Fruit fly (Drosophila melanogaster) whole organism, wandering third instar larva: ENCODE results near the gene CG45075.

Experiments used
- Abd-B ChIP-seq: fragments of >200 bp; optimal IDR thresholded peaks from 2 replicates; lab custom pipeline; 2017; ENCODE audit warnings: missing biosample characterization, missing genetic modification characterization
- CG32264 ChIP-seq: fragments of 200-800 bp; sonication (Bioruptor generic); optimal IDR thresholded peaks from 2 replicates; lab custom pipeline; 2016; ENCODE audit warnings: missing biosample characterization, missing genetic modification characterization
- CG9705 ChIP-seq: fragments of 200-800 bp; sonication (Bioruptor generic); optimal IDR thresholded peaks from 2 replicates; lab custom pipeline; 2018; ENCODE audit warnings: missing biosample characterization, mild to moderate bottlenecking, missing genetic modification characterization
- CrebA ChIP-seq: fragments of 200-800 bp; sonication (Bioruptor generic); optimal IDR thresholded peaks from 2 replicates; lab custom pipeline; 2016; ENCODE audit warnings: missing biosample characterization, mild to moderate bottlenecking, missing genetic modification characterization, borderline replicate concordance
- Dfd ChIP-seq: fragments of >200 bp; optimal IDR thresholded peaks from 2 replicates; lab custom pipeline; 2017; ENCODE audit warnings: missing biosample characterization, missing genetic modification characterization
- Dif ChIP-seq: fragments of 200-275, 200-300 bp; sonication (Bioruptor generic); optimal IDR thresholded peaks from 2 replicates; lab custom pipeline; 2018; ENCODE audit warnings: missing biosample characterization, missing genetic modification characterization; ENCODE audit not compliant: partially characterized antibody
- GATAd ChIP-seq: sonication (Bioruptor generic); optimal IDR thresholded peaks from 2 replicates; lab custom pipeline; 2016; ENCODE audit warnings: missing biosample characterization, missing genetic modification characterization
- HLH106 ChIP-seq: fragments of 200-800 bp; optimal IDR thresholded peaks from 3 replicates; lab custom pipeline; 2019; ENCODE audit warnings: missing biosample characterization, mild to moderate bottlenecking, missing genetic modification characterization, moderate library complexity
- Hnf4 ChIP-seq: fragments of 200-800 bp; sonication (Bioruptor generic); optimal IDR thresholded peaks from 2 replicates; lab custom pipeline; 2016; ENCODE audit warnings: missing biosample characterization, mild to moderate bottlenecking, missing genetic modification characterization
- Hr78 ChIP-seq: fragments of >200 bp; optimal IDR thresholded peaks from 2 replicates; lab custom pipeline; 2017; ENCODE audit warnings: missing biosample characterization, missing genetic modification characterization
- Hr83 ChIP-seq: fragments of 200-300 bp; sonication (Bioruptor generic); optimal IDR thresholded peaks from 2 replicates; lab custom pipeline; 2016; ENCODE audit warnings: missing biosample characterization, mild to moderate bottlenecking, missing genetic modification characterization, moderate library complexity; ENCODE audit not compliant: poor library complexity, severe bottlenecking
- Jra ChIP-seq: sonication (Bioruptor generic); optimal IDR thresholded peaks from 2 replicates; lab custom pipeline; 2016; ENCODE audit warnings: missing biosample characterization, missing genetic modification characterization
- Mio ChIP-seq: sonication (Bioruptor generic); optimal IDR thresholded peaks from 2 replicates; lab custom pipeline; 2016; ENCODE audit warnings: missing biosample characterization, missing genetic modification characterization
- Myc ChIP-seq: fragments of >200 bp; optimal IDR thresholded peaks from 2 replicates; lab custom pipeline; 2017
- N ChIP-seq: fragments of >200 bp; optimal IDR thresholded peaks from 2 replicates; lab custom pipeline; 2018; ENCODE audit warnings: missing biosample characterization, missing external identifiers, missing genetic modification characterization
- OdsH ChIP-seq: fragments of 200-800 bp; sonication (Bioruptor generic); optimal IDR thresholded peaks from 2 replicates; lab custom pipeline; 2016; ENCODE audit warnings: missing biosample characterization, mild to moderate bottlenecking, missing genetic modification characterization
- Rel ChIP-seq, 2 experiments: fragments of 200-800 bp; sonication (Bioruptor generic) in 1 of 2; optimal IDR thresholded peaks; 2 replicates in 1 of 2; 3 replicates in 1 of 2; lab custom pipeline; 2016 to 2019; ENCODE audit warnings: mild to moderate bottlenecking in 2 of 2, missing biosample characterization in 2 of 2, missing genetic modification characterization in 2 of 2, moderate library complexity in 1 of 2
- Sp1 ChIP-seq: fragments of 200-800 bp; sonication (Bioruptor generic); optimal IDR thresholded peaks from 3 replicates; lab custom pipeline; 2019; ENCODE audit warnings: missing biosample characterization, mild to moderate bottlenecking, missing genetic modification characterization, moderate library complexity
- Vsx2 ChIP-seq: fragments of 200-300, 225-300 bp; sonication (Bioruptor generic); optimal IDR thresholded peaks from 2 replicates; lab custom pipeline; 2018; ENCODE audit warnings: missing biosample characterization, missing genetic modification characterization; ENCODE audit not compliant: partially characterized antibody
- br ChIP-seq: fragments of 200-800 bp; sonication (Bioruptor generic); optimal IDR thresholded peaks from 2 replicates; lab custom pipeline; 2016; ENCODE audit warnings: missing biosample characterization, missing genetic modification characterization
- brk ChIP-seq: fragments of 200-800 bp; sonication (Bioruptor generic); optimal IDR thresholded peaks from 2 replicates; lab custom pipeline; 2016; ENCODE audit warnings: missing biosample characterization, mild to moderate bottlenecking, missing genetic modification characterization
- dl ChIP-seq, 2 experiments: fragments of 175-275, 200-275 bp in 1 of 2; fragments of 200-275 bp in 1 of 2; sonication (Bioruptor generic); optimal IDR thresholded peaks; lab custom pipeline; 2018; ENCODE audit warnings: mild to moderate bottlenecking in 2 of 2, missing biosample characterization in 2 of 2, missing genetic modification characterization in 2 of 2, moderate library complexity in 2 of 2; ENCODE audit not compliant: partially characterized antibody in 2 of 2, insufficient read depth in 1 of 2
- dmrt93B ChIP-seq: fragments of 200-800 bp; sonication (Bioruptor generic); optimal IDR thresholded peaks from 2 replicates; lab custom pipeline; 2018; ENCODE audit warnings: missing biosample characterization, mild to moderate bottlenecking, missing genetic modification characterization
- dsf ChIP-seq: sonication (Bioruptor generic); optimal IDR thresholded peaks from 2 replicates; lab custom pipeline; 2016; ENCODE audit warnings: missing biosample characterization, missing genetic modification characterization, borderline replicate concordance
- ey ChIP-seq: fragments of 200-800 bp; sonication (Bioruptor generic); optimal IDR thresholded peaks from 2 replicates; lab custom pipeline; 2016; ENCODE audit warnings: missing biosample characterization, missing genetic modification characterization
- foxo ChIP-seq, 2 experiments: fragments of 200-800 bp; sonication (Bioruptor generic); optimal IDR thresholded peaks; 2 replicates in 1 of 2; 3 replicates in 1 of 2; lab custom pipeline; 2016 to 2017; ENCODE audit warnings: missing biosample characterization in 2 of 2, missing genetic modification characterization in 2 of 2
- fru ChIP-seq: fragments of 200-800 bp; sonication (Bioruptor generic); optimal IDR thresholded peaks from 3 replicates; lab custom pipeline; 2016; ENCODE audit warnings: missing biosample characterization, mild to moderate bottlenecking, missing genetic modification characterization
- h ChIP-seq: fragments of 200-800 bp; sonication (Bioruptor generic); optimal IDR thresholded peaks from 3 replicates; lab custom pipeline; 2016; ENCODE audit warnings: missing biosample characterization, mild to moderate bottlenecking, missing genetic modification characterization
- jim ChIP-seq: fragments of 175-275, 200-325 bp; sonication (Bioruptor generic); optimal IDR thresholded peaks from 2 replicates; lab custom pipeline; 2016; ENCODE audit warnings: missing biosample characterization, mild to moderate bottlenecking, missing genetic modification characterization
- lola ChIP-seq: fragments of >200 bp; optimal IDR thresholded peaks from 2 replicates; lab custom pipeline; 2017; ENCODE audit warnings: missing biosample characterization, missing genetic modification characterization
- pan ChIP-seq: fragments of >200 bp; optimal IDR thresholded peaks from 2 replicates; lab custom pipeline; 2017
- psq ChIP-seq: fragments of 200-800 bp; sonication (Bioruptor generic); optimal IDR thresholded peaks from 3 replicates; lab custom pipeline; 2017; ENCODE audit warnings: missing biosample characterization, mild to moderate bottlenecking, missing genetic modification characterization, moderate library complexity
- rgr ChIP-seq: fragments of 200-800 bp; sonication (Bioruptor generic); optimal IDR thresholded peaks from 3 replicates; lab custom pipeline; 2016; ENCODE audit warnings: missing biosample characterization, mild to moderate bottlenecking, missing genetic modification characterization
- sage ChIP-seq: fragments of 200-800 bp; sonication (Bioruptor generic); optimal IDR thresholded peaks from 2 replicates; lab custom pipeline; 2016; ENCODE audit warnings: missing biosample characterization, mild to moderate bottlenecking, missing genetic modification characterization
- sv ChIP-seq: fragments of 200-800 bp; sonication (Bioruptor generic); optimal IDR thresholded peaks from 3 replicates; lab custom pipeline; 2016; ENCODE audit warnings: missing biosample characterization, missing genetic modification characterization
- tai ChIP-seq: sonication (Bioruptor generic); optimal IDR thresholded peaks from 2 replicates; lab custom pipeline; 2016; ENCODE audit warnings: missing biosample characterization, missing genetic modification characterization
- usp ChIP-seq: fragments of >200 bp; optimal IDR thresholded peaks from 2 replicates; lab custom pipeline; 2017; ENCODE audit warnings: missing biosample characterization, missing genetic modification characterization
- woc ChIP-seq: sonication (Bioruptor generic); optimal IDR thresholded peaks from 2 replicates; lab custom pipeline; 2016; ENCODE audit warnings: missing biosample characterization, mild to moderate bottlenecking, missing genetic modification characterization

CG45075 gene

DNA sequence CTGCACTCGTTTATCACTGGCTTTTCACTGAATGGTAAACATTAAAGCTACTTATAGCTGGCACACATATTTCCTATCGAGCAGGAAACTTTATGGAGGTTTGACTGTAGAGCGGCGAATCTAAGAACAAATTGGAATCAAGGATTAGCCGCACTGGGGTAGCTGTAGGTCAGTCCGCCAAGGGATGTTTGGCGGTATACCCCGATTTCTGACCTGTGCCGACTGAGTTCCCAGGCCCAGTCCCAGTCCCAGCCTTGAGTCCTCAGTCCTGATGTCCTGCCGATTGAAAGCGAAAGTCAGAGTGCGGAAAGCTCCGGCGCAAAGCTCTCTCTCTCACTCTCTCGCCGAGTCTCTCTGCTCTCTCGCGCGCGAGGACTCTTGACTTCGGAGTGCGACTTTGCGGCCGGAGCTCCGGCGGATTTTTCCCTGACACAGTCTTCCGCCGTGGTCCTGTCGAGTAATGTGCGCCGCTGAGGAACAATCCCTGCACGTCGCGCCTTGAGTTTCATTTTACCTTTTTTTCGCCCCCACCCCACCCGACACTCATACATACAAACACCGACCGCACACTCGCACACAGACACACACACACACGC lies 37.2 kb upstream of the CG45075 start, which contains the start of gene CG13995:
Gene CG13995, plus strand, starts transcription at position 429 of the 596 bp plus-strand sequence.
- peak; percentile 33 for TF ChIP-seq Dif (GFP tag; lab: Kevin White, UChicago)
- no peak for TF ChIP-seq fru

- TF ChIP-seq sv (no peak), dsf (GFP tag; lab: Kevin White, UChicago) (no peak), lola (GFP tag; lab: Kevin White, UChicago) (no peak), Sp1 (GFP tag; lab: Kevin White, UChicago) (no peak), Myc (lab: Kevin White, UChicago) (no peak), dmrt93B (GFP tag; lab: Kevin White, UChicago) (no peak), usp (GFP tag; lab: Kevin White, UChicago) (no peak), Hr83 (no peak), sage (GFP tag; lab: Kevin White, UChicago) (no peak), Vsx2 (GFP tag; lab: Kevin White, UChicago) (no peak), tai (GFP tag; lab: Kevin White, UChicago) (no peak), Dif (GFP tag; lab: Kevin White, UChicago) (no peak)
- TF ChIP-seq, all 38 proteins: peak for 0
Measured at dm6 chr2L:6060210-6060609, 31.0 kb upstream of the CG45075 start, which contains the start of gene CG34180. CG34180 (plus strand) TSS chr2L:6060510.

- TF ChIP-seq br (GFP tag; lab: Kevin White, UChicago) (no peak), Vsx2 (GFP tag; lab: Kevin White, UChicago) (no peak), sv (peak; percentile 50), sage (GFP tag; lab: Kevin White, UChicago) (no peak), Myc (lab: Kevin White, UChicago) (no peak), dmrt93B (GFP tag; lab: Kevin White, UChicago) (peak; percentile 63), lola (GFP tag; lab: Kevin White, UChicago) (no peak), Mio (GFP tag; lab: Kevin White, UChicago) (no peak), Dfd (GFP tag; lab: Kevin White, UChicago) (no peak), woc (GFP tag; lab: Kevin White, UChicago) (peak; percentile 83), Dif (GFP tag; lab: Kevin White, UChicago) (no peak), Rel (GFP tag; optimal IDR thresholded peaks at IDR 0.05; lab: Kevin White, UChicago) (no peak), Rel (tag; optimal IDR thresholded peaks at IDR 0.05; lab: Kevin White, UChicago) (peak; percentile 66), Hnf4 (GFP tag; lab: Kevin White, UChicago) (no peak), h (GFP tag; lab: Kevin White, UChicago) (peak; percentile 84), rgr (GFP tag; lab: Kevin White, UChicago) (peak; percentile 81), N (GFP tag; lab: Kevin White, UChicago) (peak; percentile 63), Jra (no peak), Hr78 (GFP tag; lab: Kevin White, UChicago) (peak; percentile 3), jim (GFP tag; lab: Kevin White, UChicago) (no peak), Sp1 (GFP tag; lab: Kevin White, UChicago) (peak; percentile 66), CrebA (GFP tag; lab: Kevin White, UChicago) (no peak), tai (GFP tag; lab: Kevin White, UChicago) (no peak), CG9705 (GFP tag; lab: Kevin White, UChicago) (peak; percentile 71), usp (GFP tag; lab: Kevin White, UChicago) (no peak), GATAd (GFP tag; lab: Kevin White, UChicago) (no peak), dl (GFP tag; optimal IDR thresholded peaks at IDR 0.05; lab: Kevin White, UChicago; ENCODE audit: insufficient read depth in 1 of 2, partially characterized antibody in 2 of 2) (no peak), HLH106 (peak; percentile 82), psq (GFP tag; lab: Kevin White, UChicago) (peak; percentile 51), pan (lab: Kevin White, UChicago) (no peak), ey (peak; percentile 64), fru (peak; percentile 81), brk (GFP tag; lab: Kevin White, UChicago) (no peak), Hr83 (peak; percentile 58), foxo (GFP tag; optimal IDR thresholded peaks at IDR 0.05; lab: Kevin White, UChicago) (peak in 1 of 2 experiments; percentile 87), CG32264 (peak; percentile 53), dsf (GFP tag; lab: Kevin White, UChicago) (no peak), OdsH (GFP tag; lab: Kevin White, UChicago) (peak; percentile 3), Abd-B (GFP tag; lab: Kevin White, UChicago) (no peak)
- TF ChIP-seq, all 38 proteins: peak for 18
Measured at dm6 chr2L:6062382-6063082, 28.7 kb upstream of the CG45075 start, which contains the start of the genes ND-51 and CG13994. ND-51 (minus strand) TSS chr2L:6062757. CG13994 (plus strand) TSS chr2L:6062989.
